Worm (Caenorhabditis elegans) whole organism, L4 larva: Measurements from ENCODE around the gene C15H11.1.
A peak's percentile ranks its signal among the peaks of the same experiment; 100 is the strongest.

Experiments used
- F10B5.3 ChIP-seq: sonication (generic microtip); optimal IDR thresholded peaks from 2 replicates; lab custom pipeline; 2016; ENCODE audit warnings: mild to moderate bottlenecking, missing genetic modification characterization, missing compliant biosample characterization
- F26F4.8 ChIP-seq: fragments of 200-800 bp; sonication (Bioruptor generic); conservative IDR thresholded peaks from 2 replicates; pipeline ENCODE4 v1.3.6; 2022; ENCODE audit warnings: missing genetic modification characterization, missing compliant biosample characterization
- F37D6.2 ChIP-seq: sonication (generic microtip); optimal IDR thresholded peaks from 2 replicates; lab custom pipeline; 2016; ENCODE audit warnings: mild to moderate bottlenecking, missing genetic modification characterization, missing compliant biosample characterization
- F44E2.7 ChIP-seq: fragments of 200-800 bp; sonication (Bioruptor generic); IDR thresholded peaks from 2 replicates; pipeline ENCODE4 v2.1.2; 2022; ENCODE audit warnings: missing genetic modification characterization, missing compliant biosample characterization
- Y105C5A.15 ChIP-seq: fragments of 200-800 bp; sonication (Bioruptor generic); IDR thresholded peaks from 2 replicates; pipeline ENCODE4 v1.3.6; 2022; ENCODE audit warnings: missing genetic modification characterization, missing compliant biosample characterization
- Y48G9A.11 ChIP-seq: fragments of 200-800 bp; sonication (Bioruptor generic); IDR thresholded peaks from 2 replicates; pipeline ENCODE4 v1.3.6; 2022; ENCODE audit warnings: missing genetic modification reagents, missing genetic modification characterization, missing compliant biosample characterization
- aha-1 ChIP-seq: fragments of 150-350 bp; peaks from one replicate; lab custom pipeline; 2014; ENCODE audit warnings: missing biosample characterization, missing genetic modification characterization
- ama-1 ChIP-seq: fragments of 150-350 bp; optimal IDR thresholded peaks from 2 replicates; lab custom pipeline; 2014; ENCODE audit warnings: inconsistent platforms, mixed read lengths
- attf-4 ChIP-seq: sonication (generic microtip); optimal IDR thresholded peaks from 3 replicates; lab custom pipeline; 2017; ENCODE audit warnings: missing biosample characterization, missing genetic modification characterization
- ceh-28 ChIP-seq: fragments of 150-350 bp; optimal IDR thresholded peaks from 2 replicates; lab custom pipeline; 2014; ENCODE audit warnings: missing biosample characterization, missing genetic modification reagents, missing genetic modification characterization
- ceh-82 ChIP-seq: sonication (generic microtip); optimal IDR thresholded peaks from 2 replicates; lab custom pipeline; 2017; ENCODE audit warnings: missing biosample characterization, missing genetic modification characterization
- daf-12 ChIP-seq: fragments of 150-350 bp; optimal IDR thresholded peaks from 2 replicates; lab custom pipeline; 2014; ENCODE audit warnings: missing biosample characterization, missing genetic modification reagents, missing genetic modification characterization
- daf-16 ChIP-seq, 3 experiments: sonication (generic microtip); optimal IDR thresholded peaks; 2 replicates each; lab custom pipeline; 2016 to 2017; ENCODE audit warnings: missing genetic modification characterization in 3 of 3, missing genetic modification reagents in 3 of 3, mild to moderate bottlenecking in 2 of 3, missing compliant biosample characterization in 2 of 3, missing biosample characterization in 1 of 3, moderate library complexity in 1 of 3
- daf-8 ChIP-seq: fragments of 200-800 bp; sonication (Bioruptor generic); IDR thresholded peaks from 2 replicates; pipeline ENCODE4 v1.3.6; 2022; ENCODE audit warnings: missing genetic modification characterization, missing compliant biosample characterization
- dpl-1 ChIP-seq: fragments of 150-350 bp; optimal IDR thresholded peaks from 2 replicates; lab custom pipeline; 2014; ENCODE audit warnings: missing biosample characterization, missing genetic modification reagents, missing genetic modification characterization
- egl-27 ChIP-seq: sonication (generic microtip); optimal IDR thresholded peaks from 3 replicates; lab custom pipeline; 2017; ENCODE audit warnings: missing biosample characterization, missing genetic modification reagents, missing genetic modification characterization
- egl-43 ChIP-seq: fragments of 200-800 bp; sonication (Bioruptor generic); IDR thresholded peaks from 2 replicates; pipeline ENCODE4 v1.3.6; 2022; ENCODE audit warnings: missing genetic modification reagents, missing genetic modification characterization, missing compliant biosample characterization
- fos-1 ChIP-seq: fragments of 150-350 bp; optimal IDR thresholded peaks from 2 replicates; lab custom pipeline; 2014; ENCODE audit warnings: missing biosample characterization, missing genetic modification characterization
- gei-8 ChIP-seq: fragments of 200-800 bp; sonication (Bioruptor generic); optimal IDR thresholded peaks from 2 replicates; lab custom pipeline; 2018; ENCODE audit warnings: mild to moderate bottlenecking, missing genetic modification characterization, missing compliant biosample characterization
- hif-1 ChIP-seq, 2 experiments: sonication (generic microtip); optimal IDR thresholded peaks; 2 replicates each; lab custom pipeline; 2016 to 2017; ENCODE audit warnings: missing compliant biosample characterization in 2 of 2, missing genetic modification characterization in 2 of 2, missing genetic modification reagents in 2 of 2, missing genotype in 2 of 2, mild to moderate bottlenecking in 1 of 2
- hmg-1.1 ChIP-seq: fragments of 200-800 bp; sonication (Bioruptor generic); IDR thresholded peaks from 2 replicates; pipeline ENCODE4 v1.3.6; 2022; ENCODE audit warnings: missing genetic modification reagents, missing genetic modification characterization, missing compliant biosample characterization
- lim-7 ChIP-seq: fragments of 200-800 bp; sonication (Bioruptor generic); IDR thresholded peaks from 2 replicates; pipeline ENCODE4 v1.3.6; 2022; ENCODE audit warnings: missing genetic modification characterization, missing compliant biosample characterization
- lin-1 ChIP-seq: fragments of 200-800 bp; sonication (Bioruptor generic); IDR thresholded peaks from 2 replicates; pipeline ENCODE4 v1.3.6; 2022; ENCODE audit warnings: missing genetic modification reagents, missing genetic modification characterization, missing compliant biosample characterization
- lin-13 ChIP-seq: fragments of 150-350 bp; optimal IDR thresholded peaks from 2 replicates; lab custom pipeline; 2014; ENCODE audit warnings: missing biosample characterization, missing genetic modification reagents, missing genetic modification characterization
- lin-38 ChIP-seq: fragments of 200-800 bp; sonication (Bioruptor generic); IDR thresholded peaks from 2 replicates; pipeline ENCODE4 v1.3.6; 2022; ENCODE audit warnings: missing genetic modification reagents, missing genetic modification characterization, missing compliant biosample characterization
- lsy-2 ChIP-seq, 2 experiments: fragments of 150-350 bp in 1 of 2; sonication (generic microtip) in 1 of 2; optimal IDR thresholded peaks; 2 replicates each; lab custom pipeline; 2014 to 2017; ENCODE audit warnings: missing biosample characterization in 2 of 2, missing genetic modification characterization in 2 of 2
- madf-9 ChIP-seq: fragments of 200-800 bp; sonication (Bioruptor generic); conservative IDR thresholded peaks from 2 replicates; pipeline ENCODE4 v1.3.6; 2022; ENCODE audit warnings: missing genetic modification reagents, missing genetic modification characterization, missing compliant biosample characterization
- mdl-1 ChIP-seq, 2 experiments: fragments of 150-350 bp in 1 of 2; sonication (generic microtip) in 1 of 2; optimal IDR thresholded peaks; 2 replicates each; lab custom pipeline; 2014 to 2017; ENCODE audit warnings: missing biosample characterization in 2 of 2, missing genetic modification characterization in 2 of 2
- mes-2 ChIP-seq: sonication (generic microtip); optimal IDR thresholded peaks from 2 replicates; lab custom pipeline; 2016; ENCODE audit warnings: missing genotype, mild to moderate bottlenecking, missing genetic modification characterization, missing compliant biosample characterization; ENCODE audit not compliant: poor library complexity, severe bottlenecking
- nhr-10 ChIP-seq: fragments of 150-350 bp; optimal IDR thresholded peaks from 2 replicates; lab custom pipeline; 2014; ENCODE audit warnings: missing biosample characterization, missing genetic modification characterization
- nhr-11 ChIP-seq: fragments of 150-350 bp; optimal IDR thresholded peaks from 2 replicates; lab custom pipeline; 2014; ENCODE audit warnings: missing biosample characterization, missing genetic modification characterization
- nhr-25 ChIP-seq: sonication (generic microtip); optimal IDR thresholded peaks from 2 replicates; lab custom pipeline; 2017; ENCODE audit warnings: missing genetic modification characterization, mild to moderate bottlenecking, missing compliant biosample characterization, antibody characterized with exemption, moderate library complexity, borderline replicate concordance; ENCODE audit not compliant: insufficient read depth
- nhr-48 ChIP-seq: sonication (generic microtip); optimal IDR thresholded peaks from 2 replicates; lab custom pipeline; 2016; ENCODE audit warnings: mild to moderate bottlenecking, missing genetic modification characterization, missing compliant biosample characterization
- nhr-6 ChIP-seq: fragments of 150-350 bp; optimal IDR thresholded peaks from 2 replicates; lab custom pipeline; 2014; ENCODE audit warnings: missing biosample characterization, missing genetic modification characterization
- nhr-76 ChIP-seq: fragments of 150-350 bp; optimal IDR thresholded peaks from 2 replicates; lab custom pipeline; 2014; ENCODE audit warnings: missing biosample characterization, missing genetic modification characterization
- php-3 ChIP-seq: fragments of 200-800 bp; sonication (Bioruptor generic); IDR thresholded peaks from 2 replicates; pipeline ENCODE4 v1.3.6; 2022; ENCODE audit warnings: missing genetic modification reagents, missing genetic modification characterization, missing compliant biosample characterization
- pqm-1 ChIP-seq: sonication (generic microtip); optimal IDR thresholded peaks from 2 replicates; lab custom pipeline; 2017; ENCODE audit warnings: missing biosample characterization, missing genetic modification characterization
- rbr-2 ChIP-seq: sonication (generic microtip); optimal IDR thresholded peaks from 2 replicates; lab custom pipeline; 2016; ENCODE audit warnings: missing genotype, missing genetic modification characterization, missing compliant biosample characterization
- set-16 ChIP-seq: fragments of 200-800 bp; sonication (Bioruptor generic); IDR thresholded peaks from 2 replicates; pipeline ENCODE4 v1.3.6; 2022; ENCODE audit warnings: missing genetic modification reagents, missing genetic modification characterization, missing compliant biosample characterization
- skn-1 ChIP-seq: fragments of 150-350 bp; optimal IDR thresholded peaks from 2 replicates; lab custom pipeline; 2014; ENCODE audit warnings: missing biosample characterization, missing genetic modification characterization
- tag-97 ChIP-seq: fragments of 200-800 bp; sonication (Bioruptor generic); IDR thresholded peaks from 2 replicates; pipeline ENCODE4 v1.3.6; 2022; ENCODE audit warnings: missing genetic modification characterization, missing compliant biosample characterization
- unc-130 ChIP-seq: sonication (generic microtip); optimal IDR thresholded peaks from 2 replicates; lab custom pipeline; 2016; ENCODE audit warnings: missing genetic modification reagents, missing genetic modification characterization, missing compliant biosample characterization
- unc-62 ChIP-seq, 3 experiments: fragments of 150-350 bp in 1 of 3; sonication (generic microtip); optimal IDR thresholded peaks in 2 of 3; peaks in 1 of 3; 1 replicate in 1 of 3; 2 replicates in 2 of 3; lab custom pipeline; 2014 to 2017; ENCODE audit warnings: missing biosample characterization in 3 of 3, missing genetic modification characterization in 3 of 3, missing genetic modification reagents in 3 of 3, missing genotype in 1 of 3
- ztf-11 ChIP-seq: fragments of 150-350 bp; optimal IDR thresholded peaks from 2 replicates; lab custom pipeline; 2014; ENCODE audit warnings: missing biosample characterization, missing genetic modification characterization

C15H11.1 gene

DNA sequence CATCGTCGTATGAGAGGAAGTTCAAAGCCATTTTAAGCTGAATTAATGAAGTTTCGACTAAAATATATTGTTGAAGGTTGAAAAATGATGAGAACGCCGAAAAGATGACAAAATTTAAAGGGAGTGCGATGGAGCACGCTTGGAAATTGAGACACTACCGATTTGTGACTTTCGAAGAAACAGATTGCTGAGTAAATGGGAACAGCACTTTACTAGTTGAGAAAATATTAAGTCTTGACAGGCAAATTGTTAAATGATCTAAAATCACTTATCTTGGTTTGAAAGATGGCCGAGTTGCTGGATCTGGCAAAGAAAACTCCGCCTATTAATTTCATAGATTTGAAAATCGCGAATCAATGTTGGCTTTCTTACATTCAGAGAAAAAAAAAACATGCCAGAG lies 29.7 kb downstream of the C15H11.1 start, which contains the start of gene rpoa-12:
rpoa-12 (minus strand) TSS at position 37 of the 400 bp plus-strand sequence.
- no peak for TF ChIP-seq ztf-11 (tag; lab: Kevin White, UChicago)
- TF ChIP-seq F44E2.7 (GFP tag; lab: Robert Waterston, UW) = no peak
- peak; percentile 23 for TF ChIP-seq F37D6.2
- no peak for TF ChIP-seq lin-1
- peak; percentile 47 for TF ChIP-seq unc-130 (GFP tag; lab: Kevin White, UChicago)
- TF ChIP-seq lin-38 = peak; percentile 68
- TF ChIP-seq daf-16 (GFP tag; optimal IDR thresholded peaks at IDR 0.05; lab: Kevin White, UChicago) = no peak
- peak; percentile 17 for TF ChIP-seq daf-16 (tag; optimal IDR thresholded peaks at IDR 0.05; lab: Kevin White, UChicago)
- peak in 1 of 2 experiments; percentile 42 for TF ChIP-seq lsy-2 (tag; optimal IDR thresholded peaks at IDR 0.05; lab: Kevin White, UChicago)
- peak; percentile 64 for TF ChIP-seq nhr-6 (tag; lab: Kevin White, UChicago)
- TF ChIP-seq nhr-10 (tag; lab: Kevin White, UChicago) = no peak
- peak; percentile 28 for TF ChIP-seq dpl-1
- TF ChIP-seq rbr-2 (tag; lab: Kevin White, UChicago) = peak; percentile 21
- TF ChIP-seq fos-1 (tag; lab: Kevin White, UChicago) = no peak
- peak; percentile 77 for TF ChIP-seq mes-2 (tag; lab: Kevin White, UChicago)
- TF ChIP-seq nhr-25 = peak; percentile 16
- TF ChIP-seq hif-1 (tag; optimal IDR thresholded peaks at IDR 0.05; lab: Kevin White, UChicago) = peak in 1 of 2 experiments; percentile 74

DNA sequence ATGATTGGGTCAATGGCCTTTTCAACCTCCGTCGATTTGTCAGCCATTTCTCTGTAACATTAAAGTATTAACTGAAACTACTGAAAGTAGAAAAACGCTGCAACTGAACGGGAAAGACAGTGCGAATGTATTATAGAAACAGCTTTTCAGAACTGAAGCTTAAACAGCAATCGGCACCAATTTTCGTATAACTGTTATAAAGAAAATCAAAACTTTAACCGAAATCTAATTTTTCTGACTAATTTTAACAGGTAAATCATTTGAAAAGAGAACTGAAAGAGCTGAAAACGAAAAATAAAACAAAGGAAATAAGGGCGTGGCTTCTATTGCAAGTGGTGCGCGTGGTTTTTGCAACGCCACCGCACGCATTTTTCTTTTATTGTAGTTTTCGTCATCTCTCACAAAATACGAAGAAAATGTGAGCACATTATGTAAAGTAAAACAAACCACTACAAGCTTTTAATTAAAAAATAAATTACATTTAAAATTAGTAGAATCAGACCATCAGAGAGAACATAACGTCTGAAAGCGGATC lies 31.4 kb downstream of the C15H11.1 start, which contains the start of gene rrsr-1:
rrsr-1 (minus strand) TSS at position 51 of the 535 bp plus-strand sequence.
- TF ChIP-seq ceh-82 (tag; lab: Kevin White, UChicago) (no peak), nhr-6 (tag; lab: Kevin White, UChicago) (peak; percentile 86), nhr-48 (no peak), ceh-28 (no peak), nhr-76 (no peak), set-16 (GFP tag; lab: Robert Waterston, UW) (no peak), nhr-25 (no peak), mes-2 (tag; lab: Kevin White, UChicago) (peak; percentile 88), dpl-1 (peak; percentile 29), unc-130 (GFP tag; lab: Kevin White, UChicago) (peak; percentile 36), gei-8 (no peak), egl-43 (GFP tag; lab: Robert Waterston, UW) (no peak), attf-4 (no peak), skn-1 (tag; lab: Kevin White, UChicago) (no peak), hmg-1.1 (GFP tag; lab: Robert Waterston, UW) (peak; percentile 40; the same call in 1 of the 2 replicates), lin-13 (GFP tag; lab: Kevin White, UChicago) (peak; percentile 18), F10B5.3 (tag; lab: Kevin White, UChicago) (no peak)

ce11 chrV:14426013-14426412 lies 32.4 kb downstream of the C15H11.1 start:
- TF ChIP-seq unc-62 (GFP tag; optimal IDR thresholded peaks at IDR 0.05 in 1 of 2; lab: Kevin White, UChicago) = peak in 1 of 2 experiments; percentile 63
- no peak for TF ChIP-seq unc-62 (tag; optimal IDR thresholded peaks at IDR 0.05; lab: Kevin White, UChicago)
- no peak for TF ChIP-seq mdl-1 (tag; optimal IDR thresholded peaks at IDR 0.05; lab: Kevin White, UChicago)
- TF ChIP-seq attf-4 = no peak
- TF ChIP-seq pqm-1 = no peak

- TF ChIP-seq php-3 (GFP tag; lab: Robert Waterston, UW) (no peak), lim-7 (GFP tag; lab: Robert Waterston, UW) (no peak), mdl-1 (tag; optimal IDR thresholded peaks at IDR 0.05; lab: Kevin White, UChicago) (no peak), F26F4.8 (no peak), F10B5.3 (tag; lab: Kevin White, UChicago) (no peak), nhr-11 (tag; lab: Kevin White, UChicago) (no peak), Y105C5A.15 (GFP tag; lab: Robert Waterston, UW) (no peak), Y48G9A.11 (GFP tag; lab: Robert Waterston, UW) (no peak), daf-12 (tag; lab: Kevin White, UChicago) (no peak), ama-1 (lab: Kevin White, UChicago) (no peak), tag-97 (GFP tag; lab: Robert Waterston, UW) (no peak), egl-27 (tag; lab: Kevin White, UChicago) (no peak), aha-1 (tag; lab: Kevin White, UChicago) (peak; percentile 30), daf-8 (GFP tag; lab: Robert Waterston, UW) (no peak), unc-62 (GFP tag; optimal IDR thresholded peaks at IDR 0.05 in 1 of 2; lab: Kevin White, UChicago) (peak in 1 of 2 experiments; percentile 99), unc-62 (tag; optimal IDR thresholded peaks at IDR 0.05; lab: Kevin White, UChicago) (no peak), madf-9 (GFP tag; lab: Robert Waterston, UW) (no peak)
These were observed 33.6 kb downstream of the C15H11.1 start for ce11 chrV:14427069-14427825.
